Worm (Caenorhabditis elegans) whole organism, L4 larva: Measurements from ENCODE around the gene spat-2.

Source experiments
- F49E8.2 ChIP-seq: sonication (generic microtip); optimal IDR thresholded peaks from 2 replicates; lab custom pipeline; 2016; ENCODE audit warnings: missing compliant biosample characterization, mild to moderate bottlenecking, missing genetic modification characterization, borderline replicate concordance
- R02D3.7 ChIP-seq: fragments of 150-350 bp; sonication (generic microtip); optimal IDR thresholded peaks from 3 replicates; lab custom pipeline; 2014; ENCODE audit warnings: missing biosample characterization, missing genetic modification characterization
- ZK337.2 ChIP-seq: fragments of 200-800 bp; sonication (Bioruptor generic); IDR thresholded peaks from 2 replicates; pipeline ENCODE4 v1.3.6; 2022; ENCODE audit warnings: missing genetic modification reagents, missing genetic modification characterization, missing compliant biosample characterization
- aha-1 ChIP-seq: fragments of 150-350 bp; peaks from one replicate; lab custom pipeline; 2014; ENCODE audit warnings: missing biosample characterization, missing genetic modification characterization
- aly-2 ChIP-seq: sonication (generic microtip); optimal IDR thresholded peaks from 2 replicates; lab custom pipeline; 2018; ENCODE audit warnings: missing biosample characterization, missing genetic modification characterization
- attf-4 ChIP-seq: sonication (generic microtip); optimal IDR thresholded peaks from 3 replicates; lab custom pipeline; 2017; ENCODE audit warnings: missing biosample characterization, missing genetic modification characterization
- ceh-20 ChIP-seq: fragments of 200-800 bp; sonication (Bioruptor generic); IDR thresholded peaks from 2 replicates; pipeline ENCODE4 v1.3.6; 2022; ENCODE audit warnings: missing genetic modification reagents, missing genetic modification characterization, missing compliant biosample characterization
- ceh-28 ChIP-seq: fragments of 150-350 bp; optimal IDR thresholded peaks from 2 replicates; lab custom pipeline; 2014; ENCODE audit warnings: missing biosample characterization, missing genetic modification reagents, missing genetic modification characterization
- ceh-32 ChIP-seq: sonication (generic microtip); optimal IDR thresholded peaks from 2 replicates; lab custom pipeline; 2016; ENCODE audit warnings: mild to moderate bottlenecking, missing genetic modification characterization, missing compliant biosample characterization; ENCODE audit not compliant: poor library complexity
- cey-2 ChIP-seq: sonication (generic microtip); optimal IDR thresholded peaks from 3 replicates; lab custom pipeline; 2017; ENCODE audit warnings: missing genetic modification characterization, mild to moderate bottlenecking, missing compliant biosample characterization, antibody characterized with exemption, borderline replicate concordance; ENCODE audit not compliant: insufficient read depth
- ctbp-1 ChIP-seq: fragments of 200-800 bp; sonication (Bioruptor generic); IDR thresholded peaks from 2 replicates; pipeline ENCODE4 v1.3.6; 2022; ENCODE audit warnings: missing genetic modification reagents, missing genetic modification characterization, missing compliant biosample characterization
- daf-12 ChIP-seq: fragments of 150-350 bp; optimal IDR thresholded peaks from 2 replicates; lab custom pipeline; 2014; ENCODE audit warnings: missing biosample characterization, missing genetic modification reagents, missing genetic modification characterization
- dpl-1 ChIP-seq: fragments of 150-350 bp; optimal IDR thresholded peaks from 2 replicates; lab custom pipeline; 2014; ENCODE audit warnings: missing biosample characterization, missing genetic modification reagents, missing genetic modification characterization
- egl-43 ChIP-seq: fragments of 200-800 bp; sonication (Bioruptor generic); IDR thresholded peaks from 2 replicates; pipeline ENCODE4 v1.3.6; 2022; ENCODE audit warnings: missing genetic modification reagents, missing genetic modification characterization, missing compliant biosample characterization
- lin-38 ChIP-seq: fragments of 200-800 bp; sonication (Bioruptor generic); IDR thresholded peaks from 2 replicates; pipeline ENCODE4 v1.3.6; 2022; ENCODE audit warnings: missing genetic modification reagents, missing genetic modification characterization, missing compliant biosample characterization
- lin-39 ChIP-seq: fragments of 150-350 bp; optimal IDR thresholded peaks from 2 replicates; lab custom pipeline; 2014; ENCODE audit warnings: missing biosample characterization, missing genetic modification reagents, missing genetic modification characterization
- lsy-2 ChIP-seq, 2 experiments: fragments of 150-350 bp in 1 of 2; sonication (generic microtip) in 1 of 2; optimal IDR thresholded peaks; 2 replicates each; lab custom pipeline; 2014 to 2017; ENCODE audit warnings: missing biosample characterization in 2 of 2, missing genetic modification characterization in 2 of 2
- mdl-1 ChIP-seq, 2 experiments: fragments of 150-350 bp in 1 of 2; sonication (generic microtip) in 1 of 2; optimal IDR thresholded peaks; 2 replicates each; lab custom pipeline; 2014 to 2017; ENCODE audit warnings: missing biosample characterization in 2 of 2, missing genetic modification characterization in 2 of 2
- mep-1 ChIP-seq: fragments of 150-350 bp; sonication (generic microtip); optimal IDR thresholded peaks from 3 replicates; lab custom pipeline; 2014; ENCODE audit warnings: missing biosample characterization, missing genetic modification characterization
- mxl-3 ChIP-seq: fragments of 200-800 bp; sonication (Bioruptor generic); optimal IDR thresholded peaks from 2 replicates; lab custom pipeline; 2018; ENCODE audit warnings: mild to moderate bottlenecking, missing genetic modification characterization, missing compliant biosample characterization
- nhr-10 ChIP-seq: fragments of 150-350 bp; optimal IDR thresholded peaks from 2 replicates; lab custom pipeline; 2014; ENCODE audit warnings: missing biosample characterization, missing genetic modification characterization
- nhr-25 ChIP-seq: sonication (generic microtip); optimal IDR thresholded peaks from 2 replicates; lab custom pipeline; 2017; ENCODE audit warnings: missing genetic modification characterization, mild to moderate bottlenecking, missing compliant biosample characterization, antibody characterized with exemption, moderate library complexity, borderline replicate concordance; ENCODE audit not compliant: insufficient read depth
- nhr-41 ChIP-seq: fragments of 200-800 bp; sonication (Bioruptor generic); IDR thresholded peaks from 2 replicates; pipeline ENCODE4 v1.3.6; 2022; ENCODE audit warnings: missing genetic modification reagents, missing genetic modification characterization, missing compliant biosample characterization
- nhr-6 ChIP-seq: fragments of 150-350 bp; optimal IDR thresholded peaks from 2 replicates; lab custom pipeline; 2014; ENCODE audit warnings: missing biosample characterization, missing genetic modification characterization
- saeg-2 ChIP-seq: fragments of 200-800 bp; sonication (Bioruptor generic); IDR thresholded peaks from 2 replicates; pipeline ENCODE4 v1.3.6; 2022; ENCODE audit warnings: missing genetic modification reagents, missing genetic modification characterization, missing compliant biosample characterization
- sdz-12 ChIP-seq: fragments of 200-800 bp; sonication (Bioruptor generic); optimal IDR thresholded peaks from 2 replicates; lab custom pipeline; 2018; ENCODE audit warnings: mild to moderate bottlenecking, missing genetic modification characterization, missing compliant biosample characterization
- snpc-1.2 ChIP-seq: fragments of 200-800 bp; sonication (Bioruptor generic); IDR thresholded peaks from 2 replicates; pipeline ENCODE4 v1.3.6; 2022; ENCODE audit warnings: missing genetic modification reagents, missing genetic modification characterization, missing compliant biosample characterization
- tra-1 ChIP-seq: fragments of 200-800 bp; sonication (Bioruptor generic); IDR thresholded peaks from 2 replicates; pipeline ENCODE4 v1.3.6; 2022; ENCODE audit warnings: missing genetic modification reagents, missing genetic modification characterization, missing compliant biosample characterization
- unc-39 ChIP-seq: sonication (generic microtip); optimal IDR thresholded peaks from 2 replicates; lab custom pipeline; 2017; ENCODE audit warnings: missing biosample characterization, missing genetic modification characterization
- unc-62 ChIP-seq, 3 experiments: fragments of 150-350 bp in 1 of 3; sonication (generic microtip); optimal IDR thresholded peaks in 2 of 3; peaks in 1 of 3; 1 replicate in 1 of 3; 2 replicates in 2 of 3; lab custom pipeline; 2014 to 2017; ENCODE audit warnings: missing biosample characterization in 3 of 3, missing genetic modification characterization in 3 of 3, missing genetic modification reagents in 3 of 3, missing genotype in 1 of 3
- vab-7 ChIP-seq: fragments of 200-800 bp; sonication (Bioruptor generic); IDR thresholded peaks from 2 replicates; pipeline ENCODE4 v1.3.6; 2022; ENCODE audit warnings: missing genetic modification reagents, missing genetic modification characterization, missing compliant biosample characterization

Gene spat-2

DNA sequence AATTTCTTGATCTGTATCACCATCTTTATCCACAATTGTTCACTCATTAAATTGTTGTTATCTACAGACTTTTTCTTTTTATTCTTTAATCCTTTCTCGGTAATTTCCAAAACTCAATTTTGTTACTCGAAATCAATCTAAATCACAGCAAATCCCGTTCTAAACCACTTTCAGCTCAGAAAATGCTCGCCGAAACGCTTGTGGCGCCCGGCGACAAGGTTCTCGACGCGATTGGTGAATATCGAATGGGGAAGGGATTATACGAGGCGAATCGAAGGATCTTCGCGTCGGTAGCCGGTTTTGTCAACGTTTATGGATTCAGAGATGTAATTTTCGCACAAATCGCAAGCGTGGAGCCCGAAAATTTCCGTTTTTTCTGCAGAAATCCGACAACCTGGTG is 27.9 kb upstream of the spat-2 start, which contains the start of gene exos-1:
Gene exos-1 (plus strand): TSS at position 175 of the 400 bp plus-strand sequence.
- TF ChIP-seq lsy-2 (tag; optimal IDR thresholded peaks at IDR 0.05; lab: Kevin White, UChicago) (no peak), sdz-12 (GFP tag; lab: Kevin White, UChicago) (no peak), lin-38 (peak; percentile 48), ctbp-1 (GFP tag; lab: Robert Waterston, UW) (0 out of 2 replicates have a peak, but pooled peaks have one; percentile 39), unc-62 (GFP tag; optimal IDR thresholded peaks at IDR 0.05 in 1 of 2; lab: Kevin White, UChicago) (peak in 1 of 2 experiments; percentile 45), unc-62 (tag; optimal IDR thresholded peaks at IDR 0.05; lab: Kevin White, UChicago) (no peak), daf-12 (tag; lab: Kevin White, UChicago) (no peak), mxl-3 (GFP tag; lab: Kevin White, UChicago) (no peak)
- TF ChIP-seq, all 104 proteins: peak for 3

DNA sequence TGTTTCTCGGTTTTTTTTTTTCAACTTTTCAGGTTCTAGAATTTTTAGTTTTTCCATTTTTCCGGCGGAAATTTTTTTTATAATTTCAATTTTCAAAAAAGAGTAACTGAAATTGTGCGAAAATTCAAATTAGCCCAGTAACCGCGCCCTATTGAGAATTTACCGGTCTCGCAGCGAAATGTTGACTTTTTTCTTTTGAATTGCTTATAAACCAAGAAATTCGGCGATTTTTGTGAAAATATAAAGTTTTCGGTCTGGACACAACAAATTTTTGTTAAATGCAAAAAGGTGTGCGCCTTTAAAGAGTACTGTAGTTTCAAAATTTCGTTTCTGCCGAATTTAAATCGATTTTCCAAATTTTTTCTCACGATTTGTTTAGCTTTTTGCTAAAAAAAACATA is 26.1 kb upstream of the spat-2 start:
- TF ChIP-seq snpc-1.2 (GFP tag; lab: Robert Waterston, UW) (no peak), saeg-2 (no peak), ZK337.2 (GFP tag; lab: Robert Waterston, UW) (no peak), lin-38 (peak; percentile 52), nhr-10 (tag; lab: Kevin White, UChicago) (no peak), cey-2 (no peak), ceh-32 (tag; lab: Kevin White, UChicago) (no peak)

DNA sequence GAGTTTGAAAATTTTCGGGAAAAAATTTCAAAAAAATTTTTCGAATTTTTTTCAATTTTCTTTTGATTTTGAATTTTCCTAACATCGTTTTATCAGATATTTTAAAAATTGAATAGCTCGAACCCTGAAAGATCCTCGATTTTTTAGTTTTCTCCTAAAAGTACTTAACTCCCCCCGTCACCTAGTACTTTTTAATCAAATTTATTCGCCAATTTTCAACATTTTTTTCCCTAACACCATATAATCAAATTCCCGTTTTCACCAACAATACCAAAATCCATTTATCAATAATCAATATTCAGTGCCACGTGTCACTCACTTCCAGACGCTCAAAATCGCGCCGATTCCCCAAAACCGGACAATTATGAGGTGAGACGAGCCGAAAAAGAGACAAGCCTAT is 24.5 kb upstream of the spat-2 start, which contains the start of gene kvs-4:
Gene kvs-4 (plus strand): TSS at position 301 of the 400 bp plus-strand sequence.
- TF ChIP-seq R02D3.7 (no peak), unc-39 (no peak), ceh-28 (tag; lab: Kevin White, UChicago) (no peak), aly-2 (tag; lab: Kevin White, UChicago) (no peak), vab-7 (GFP tag; lab: Robert Waterston, UW) (no peak), dpl-1 (GFP tag; lab: Kevin White, UChicago) (no peak), ceh-20 (GFP tag; lab: Robert Waterston, UW) (no peak), mdl-1 (tag; optimal IDR thresholded peaks at IDR 0.05; lab: Kevin White, UChicago) (no peak), attf-4 (tag; lab: Kevin White, UChicago) (no peak), F49E8.2 (no peak), nhr-41 (GFP tag; lab: Robert Waterston, UW) (no peak), nhr-25 (tag; lab: Kevin White, UChicago) (no peak)

DNA sequence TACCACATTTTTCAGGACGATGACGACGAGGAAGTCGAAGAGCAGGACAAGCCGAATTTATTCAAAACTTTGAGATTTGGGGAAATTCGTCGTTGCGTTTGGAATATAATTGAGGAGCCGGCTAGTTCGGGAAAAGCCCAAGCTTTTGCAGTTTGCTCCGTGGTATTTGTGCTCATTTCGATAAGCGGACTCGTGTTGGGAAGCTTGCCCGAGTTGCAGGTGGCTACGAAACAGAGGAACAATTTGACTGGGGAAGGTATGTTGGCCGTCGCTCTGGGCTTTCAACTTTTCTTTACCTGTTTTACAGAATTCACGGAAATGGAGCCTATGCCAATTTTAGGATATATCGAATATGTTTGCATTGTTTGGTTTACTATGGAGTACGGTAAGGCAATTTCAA is 14.5 kb upstream of the spat-2 start:
- no peak for TF ChIP-seq lin-39 (tag; lab: Kevin White, UChicago)
- TF ChIP-seq mep-1 (tag; lab: Kevin White, UChicago) = no peak
- peak; percentile 51 for TF ChIP-seq aha-1 (tag; lab: Kevin White, UChicago)
- no peak for TF ChIP-seq tra-1 (GFP tag; lab: Robert Waterston, UW)
- no peak for TF ChIP-seq nhr-6
- TF ChIP-seq egl-43 (GFP tag; lab: Robert Waterston, UW) = no peak
- TF ChIP-seq daf-12 (tag; lab: Kevin White, UChicago) = no peak

DNA sequence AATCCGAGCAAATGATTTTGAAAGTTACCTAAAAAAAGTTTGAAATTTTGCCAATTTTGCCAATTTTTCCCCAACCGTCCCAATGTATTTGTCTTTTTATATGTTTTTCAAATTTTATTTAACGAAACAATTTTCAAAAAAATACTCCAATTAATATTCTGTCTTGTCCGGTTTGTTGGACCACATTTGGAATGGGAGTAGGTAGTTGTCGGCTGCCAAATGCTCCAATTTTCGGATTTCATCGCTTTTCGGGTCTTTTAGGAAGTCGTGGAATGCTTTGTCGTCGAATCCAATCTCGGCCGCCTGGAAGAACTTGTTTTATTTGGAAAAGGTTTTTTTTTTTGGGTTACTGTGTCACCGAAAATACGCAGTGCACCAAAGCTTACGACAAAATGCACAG is 11.6 kb upstream of the spat-2 start:
- TF ChIP-seq unc-62 (GFP tag; optimal IDR thresholded peaks at IDR 0.05 in 1 of 2; lab: Kevin White, UChicago) (peak in 1 of 2 experiments; percentile 61), unc-62 (tag; optimal IDR thresholded peaks at IDR 0.05; lab: Kevin White, UChicago) (no peak), aha-1 (tag; lab: Kevin White, UChicago) (peak; percentile 63), nhr-6 (no peak)
